Worm (Caenorhabditis elegans) whole organism, L4 larva: Measurements from ENCODE around the gene M116.5.

ENCODE experiments used
- F44E2.7 ChIP-seq: fragments of 200-800 bp; sonication (Bioruptor generic); IDR thresholded peaks from 2 replicates; pipeline ENCODE4 v2.1.2; 2022; ENCODE audit warnings: missing genetic modification characterization, missing compliant biosample characterization
- Y5F2A.4 ChIP-seq: fragments of 200-800 bp; sonication (Bioruptor generic); optimal IDR thresholded peaks from 2 replicates; lab custom pipeline; 2018; ENCODE audit warnings: mild to moderate bottlenecking, missing genetic modification characterization, missing compliant biosample characterization
- ZK337.2 ChIP-seq: fragments of 200-800 bp; sonication (Bioruptor generic); IDR thresholded peaks from 2 replicates; pipeline ENCODE4 v1.3.6; 2022; ENCODE audit warnings: missing genetic modification reagents, missing genetic modification characterization, missing compliant biosample characterization
- ZK546.5 ChIP-seq, 2 experiments: sonication (generic microtip); optimal IDR thresholded peaks; 2 replicates each; lab custom pipeline; 2017; ENCODE audit warnings: missing biosample characterization in 2 of 2, missing genetic modification characterization in 2 of 2
- aha-1 ChIP-seq: fragments of 150-350 bp; peaks from one replicate; lab custom pipeline; 2014; ENCODE audit warnings: missing biosample characterization, missing genetic modification characterization
- ceh-82 ChIP-seq: sonication (generic microtip); optimal IDR thresholded peaks from 2 replicates; lab custom pipeline; 2017; ENCODE audit warnings: missing biosample characterization, missing genetic modification characterization
- daf-12 ChIP-seq: fragments of 150-350 bp; optimal IDR thresholded peaks from 2 replicates; lab custom pipeline; 2014; ENCODE audit warnings: missing biosample characterization, missing genetic modification reagents, missing genetic modification characterization
- daf-16 ChIP-seq, 3 experiments: sonication (generic microtip); optimal IDR thresholded peaks; 2 replicates each; lab custom pipeline; 2016 to 2017; ENCODE audit warnings: missing genetic modification characterization in 3 of 3, missing genetic modification reagents in 3 of 3, mild to moderate bottlenecking in 2 of 3, missing compliant biosample characterization in 2 of 3, missing biosample characterization in 1 of 3, moderate library complexity in 1 of 3
- dmd-6 ChIP-seq: fragments of 200-800 bp; sonication (Bioruptor generic); IDR thresholded peaks from 2 replicates; pipeline ENCODE4 v1.3.6; 2022; ENCODE audit warnings: missing genetic modification reagents, missing genetic modification characterization, missing compliant biosample characterization
- dpl-1 ChIP-seq: fragments of 150-350 bp; optimal IDR thresholded peaks from 2 replicates; lab custom pipeline; 2014; ENCODE audit warnings: missing biosample characterization, missing genetic modification reagents, missing genetic modification characterization
- dve-1 ChIP-seq: sonication (generic microtip); optimal IDR thresholded peaks from 2 replicates; lab custom pipeline; 2017; ENCODE audit warnings: antibody characterized with exemption, mild to moderate bottlenecking, missing genetic modification characterization, missing compliant biosample characterization; ENCODE audit not compliant: insufficient read depth
- egl-27 ChIP-seq: sonication (generic microtip); optimal IDR thresholded peaks from 3 replicates; lab custom pipeline; 2017; ENCODE audit warnings: missing biosample characterization, missing genetic modification reagents, missing genetic modification characterization
- egl-43 ChIP-seq: fragments of 200-800 bp; sonication (Bioruptor generic); IDR thresholded peaks from 2 replicates; pipeline ENCODE4 v1.3.6; 2022; ENCODE audit warnings: missing genetic modification reagents, missing genetic modification characterization, missing compliant biosample characterization
- gei-8 ChIP-seq: fragments of 200-800 bp; sonication (Bioruptor generic); optimal IDR thresholded peaks from 2 replicates; lab custom pipeline; 2018; ENCODE audit warnings: mild to moderate bottlenecking, missing genetic modification characterization, missing compliant biosample characterization
- hlh-11 ChIP-seq: fragments of 200-800 bp; sonication (Bioruptor generic); optimal IDR thresholded peaks from 2 replicates; lab custom pipeline; 2018; ENCODE audit warnings: mild to moderate bottlenecking, missing genetic modification characterization, missing compliant biosample characterization
- hlh-30 ChIP-seq: sonication (generic microtip); optimal IDR thresholded peaks from 2 replicates; lab custom pipeline; 2017; ENCODE audit warnings: antibody characterized with exemption, mild to moderate bottlenecking, missing genetic modification characterization, missing compliant biosample characterization; ENCODE audit not compliant: insufficient read depth
- lim-7 ChIP-seq: fragments of 200-800 bp; sonication (Bioruptor generic); IDR thresholded peaks from 2 replicates; pipeline ENCODE4 v1.3.6; 2022; ENCODE audit warnings: missing genetic modification characterization, missing compliant biosample characterization
- lin-15B ChIP-seq: fragments of 150-350 bp; sonication (generic microtip); optimal IDR thresholded peaks from 3 replicates; lab custom pipeline; 2014; ENCODE audit warnings: missing biosample characterization, missing genetic modification characterization
- lir-3 ChIP-seq: sonication (generic microtip); optimal IDR thresholded peaks from 2 replicates; lab custom pipeline; 2016; ENCODE audit warnings: mild to moderate bottlenecking, missing genetic modification characterization, missing compliant biosample characterization
- lsy-2 ChIP-seq, 2 experiments: fragments of 150-350 bp in 1 of 2; sonication (generic microtip) in 1 of 2; optimal IDR thresholded peaks; 2 replicates each; lab custom pipeline; 2014 to 2017; ENCODE audit warnings: missing biosample characterization in 2 of 2, missing genetic modification characterization in 2 of 2
- madf-5 ChIP-seq, 2 experiments: fragments of 200-800 bp; sonication (Bioruptor generic); IDR thresholded peaks; 2 replicates each; pipeline ENCODE4 v1.3.6; 2022; ENCODE audit warnings: missing compliant biosample characterization in 2 of 2, missing genetic modification characterization in 2 of 2
- mdl-1 ChIP-seq, 2 experiments: fragments of 150-350 bp in 1 of 2; sonication (generic microtip) in 1 of 2; optimal IDR thresholded peaks; 2 replicates each; lab custom pipeline; 2014 to 2017; ENCODE audit warnings: missing biosample characterization in 2 of 2, missing genetic modification characterization in 2 of 2
- mdt-29 ChIP-seq: fragments of 200-800 bp; sonication (Bioruptor generic); IDR thresholded peaks from 2 replicates; pipeline ENCODE4 v1.3.6; 2022; ENCODE audit warnings: missing genetic modification reagents, missing genetic modification characterization, missing compliant biosample characterization
- mxl-2 ChIP-seq: fragments of 200-800 bp; sonication (Bioruptor generic); conservative IDR thresholded peaks from 2 replicates; pipeline ENCODE4 v1.3.6; 2022; ENCODE audit warnings: missing genetic modification reagents, missing genetic modification characterization, missing compliant biosample characterization
- mxl-3 ChIP-seq: fragments of 200-800 bp; sonication (Bioruptor generic); optimal IDR thresholded peaks from 2 replicates; lab custom pipeline; 2018; ENCODE audit warnings: mild to moderate bottlenecking, missing genetic modification characterization, missing compliant biosample characterization
- nhr-111 ChIP-seq: fragments of 200-800 bp; sonication (Bioruptor generic); optimal IDR thresholded peaks from 2 replicates; lab custom pipeline; 2018; ENCODE audit warnings: mild to moderate bottlenecking, missing genetic modification characterization, missing compliant biosample characterization
- nhr-28 ChIP-seq: fragments of 150-350 bp; optimal IDR thresholded peaks from 2 replicates; lab custom pipeline; 2014; ENCODE audit warnings: missing biosample characterization, missing genetic modification characterization
- nhr-77 ChIP-seq: fragments of 150-350 bp; optimal IDR thresholded peaks from 2 replicates; lab custom pipeline; 2014; ENCODE audit warnings: missing biosample characterization, missing genetic modification characterization
- pqm-1 ChIP-seq: sonication (generic microtip); optimal IDR thresholded peaks from 2 replicates; lab custom pipeline; 2017; ENCODE audit warnings: missing biosample characterization, missing genetic modification characterization
- snpc-1.2 ChIP-seq: fragments of 200-800 bp; sonication (Bioruptor generic); IDR thresholded peaks from 2 replicates; pipeline ENCODE4 v1.3.6; 2022; ENCODE audit warnings: missing genetic modification reagents, missing genetic modification characterization, missing compliant biosample characterization
- zfp-2 ChIP-seq: sonication (generic microtip); optimal IDR thresholded peaks from 2 replicates; lab custom pipeline; 2016; ENCODE audit warnings: mild to moderate bottlenecking, missing genetic modification characterization, missing compliant biosample characterization

The M116.5 gene

DNA sequence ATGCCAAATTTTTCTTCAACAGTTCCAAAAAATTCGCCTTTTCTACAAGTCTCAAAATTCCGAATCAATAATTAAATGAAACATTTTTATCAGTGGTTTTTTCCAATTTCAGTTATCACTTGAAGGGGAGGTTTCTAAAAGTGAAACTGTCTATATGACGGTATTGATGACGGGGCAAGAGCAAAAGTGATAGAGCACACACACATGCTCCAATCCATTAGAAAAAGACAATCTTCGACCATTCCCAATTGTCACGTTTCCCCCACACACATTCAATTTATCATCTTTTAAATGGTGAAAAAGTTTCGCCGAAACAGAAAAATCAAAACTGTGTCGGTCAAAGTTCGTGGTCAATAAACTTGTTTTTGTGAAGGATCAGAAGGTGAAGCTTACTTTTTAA lies 32.3 kb upstream of the M116.5 start (continued):
- peak; percentile 54 for TF ChIP-seq nhr-28 (tag; lab: Kevin White, UChicago)
- TF ChIP-seq nhr-111 (GFP tag; lab: Kevin White, UChicago): no peak
- TF ChIP-seq egl-43 (GFP tag; lab: Robert Waterston, UW): no peak
- TF ChIP-seq lim-7 (GFP tag; lab: Robert Waterston, UW): peak; percentile 9; the same call in 1 of the 2 replicates
- TF ChIP-seq gei-8: no peak

DNA sequence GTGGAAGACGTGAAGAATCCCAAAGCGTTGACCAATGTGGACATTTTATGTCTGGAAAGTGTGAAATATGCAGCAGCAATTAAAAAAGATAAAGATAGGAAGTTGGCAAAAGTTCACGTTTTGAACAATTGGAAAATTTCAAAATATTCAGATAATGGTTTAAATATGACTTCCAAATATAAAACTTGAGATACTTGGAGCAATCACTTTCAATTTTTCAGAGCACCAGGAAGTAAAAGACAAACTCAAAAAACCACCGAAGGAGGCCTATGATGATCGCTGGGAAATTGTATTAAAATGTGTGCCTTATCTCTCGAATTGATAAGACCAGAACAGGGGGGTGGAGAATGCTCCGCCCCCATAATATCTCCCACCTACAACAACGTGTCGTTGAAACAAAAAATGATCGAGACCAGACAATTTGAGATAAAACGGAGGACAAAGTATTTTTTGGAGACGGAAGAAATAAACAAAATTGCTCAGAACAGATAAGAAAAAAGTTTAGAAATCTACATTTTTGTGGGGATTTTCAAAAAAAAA lies 30.9 kb upstream of the M116.5 start, which contains the start of gene eppl-1:
eppl-1 (minus strand) TSS at position 51 of the 540 bp plus-strand sequence.
- TF ChIP-seq mxl-3 (peak; percentile 64), dve-1 (tag; lab: Kevin White, UChicago) (peak; percentile 38), dmd-6 (GFP tag; lab: Robert Waterston, UW) (peak; percentile 68), aha-1 (tag; lab: Kevin White, UChicago) (peak; percentile 49), pqm-1 (tag; lab: Kevin White, UChicago) (peak; percentile 58), mxl-2 (GFP tag; lab: Robert Waterston, UW) (no peak), ZK546.5 (tag; optimal IDR thresholded peaks at IDR 0.05; lab: Kevin White, UChicago) (no peak), hlh-11 (peak; percentile 55)

DNA sequence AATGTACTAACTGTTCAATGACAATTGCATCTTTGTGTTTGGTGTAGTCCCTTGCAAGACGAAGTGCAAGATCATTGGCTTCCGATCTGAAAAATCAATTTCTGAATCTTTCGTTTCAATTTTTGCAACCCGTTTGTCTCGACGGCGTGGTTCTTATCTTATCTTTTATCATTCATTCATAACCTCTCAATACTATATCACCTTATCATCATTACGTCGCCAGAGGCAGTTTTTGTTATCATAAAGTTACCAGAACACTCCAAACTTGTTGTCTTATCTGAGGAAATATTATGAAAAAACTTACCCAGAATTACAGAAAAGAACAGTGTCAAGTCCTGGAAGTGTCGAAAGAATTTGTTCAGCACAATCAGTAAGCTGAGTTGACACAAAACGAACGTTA lies 29.7 kb upstream of the M116.5 start:
- peak; percentile 96 for TF ChIP-seq pqm-1 (tag; lab: Kevin White, UChicago)
- peak; percentile 59 for TF ChIP-seq hlh-11
- TF ChIP-seq dmd-6 (GFP tag; lab: Robert Waterston, UW): peak; percentile 60
- TF ChIP-seq daf-12 (tag; lab: Kevin White, UChicago): no peak
- peak; percentile 8 for TF ChIP-seq nhr-77 (tag; lab: Kevin White, UChicago)
- peak in 1 of 2 experiments; percentile 22 for TF ChIP-seq lsy-2 (tag; optimal IDR thresholded peaks at IDR 0.05; lab: Kevin White, UChicago)
- TF ChIP-seq mxl-3: peak; percentile 78
- TF ChIP-seq ceh-82: no peak
- no peak for TF ChIP-seq ZK337.2 (GFP tag; lab: Robert Waterston, UW)
- TF ChIP-seq dve-1 (tag; lab: Kevin White, UChicago): peak; percentile 81
- TF ChIP-seq daf-16 (GFP tag; optimal IDR thresholded peaks at IDR 0.05; lab: Kevin White, UChicago): no peak
- peak; percentile 62 for TF ChIP-seq daf-16 (tag; optimal IDR thresholded peaks at IDR 0.05; lab: Kevin White, UChicago)
- peak in 1 of 2 experiments; percentile 23 for TF ChIP-seq mdl-1 (tag; optimal IDR thresholded peaks at IDR 0.05; lab: Kevin White, UChicago)
- TF ChIP-seq F44E2.7 (GFP tag; lab: Robert Waterston, UW): no peak
- peak; percentile 79 for TF ChIP-seq nhr-28 (tag; lab: Kevin White, UChicago)
- TF ChIP-seq egl-27 (tag; lab: Kevin White, UChicago): no peak
- no peak for TF ChIP-seq snpc-1.2 (GFP tag; lab: Robert Waterston, UW)
- TF ChIP-seq, all 104 proteins: peak for 10

DNA sequence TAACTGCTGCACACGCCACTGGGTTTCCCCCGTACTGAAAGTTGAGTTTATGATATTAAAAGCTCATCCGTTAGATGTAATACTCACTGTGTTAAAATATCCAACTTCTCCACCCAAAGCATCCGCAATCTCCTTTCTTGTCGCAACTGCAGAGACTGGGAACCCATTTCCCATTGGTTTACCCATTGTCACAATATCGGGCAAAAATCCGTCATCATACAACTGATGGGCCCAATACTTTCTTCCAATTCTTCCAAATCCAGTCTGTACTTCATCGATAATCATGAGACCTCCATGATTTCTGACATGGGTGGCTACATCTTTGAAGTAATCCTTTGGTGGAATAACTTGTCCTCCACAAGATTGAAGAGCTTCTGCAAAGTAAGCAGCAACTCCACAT lies 29.0 kb upstream of the M116.5 start:
- TF ChIP-seq zfp-2 (tag; lab: Kevin White, UChicago): no peak
- TF ChIP-seq hlh-30 (tag; lab: Kevin White, UChicago): no peak
- TF ChIP-seq madf-5 (GFP tag; IDR thresholded peaks at IDR 0.05; lab: Robert Waterston, UW): no peak
- no peak for TF ChIP-seq lin-15B
- TF ChIP-seq Y5F2A.4 (GFP tag; lab: Kevin White, UChicago): no peak
- TF ChIP-seq hlh-11: no peak
- no peak for TF ChIP-seq lir-3 (tag; lab: Kevin White, UChicago)
- peak; percentile 98 for TF ChIP-seq aha-1 (tag; lab: Kevin White, UChicago)
- TF ChIP-seq dpl-1 (GFP tag; lab: Kevin White, UChicago): no peak
- TF ChIP-seq, all 104 proteins: peak for 1

DNA sequence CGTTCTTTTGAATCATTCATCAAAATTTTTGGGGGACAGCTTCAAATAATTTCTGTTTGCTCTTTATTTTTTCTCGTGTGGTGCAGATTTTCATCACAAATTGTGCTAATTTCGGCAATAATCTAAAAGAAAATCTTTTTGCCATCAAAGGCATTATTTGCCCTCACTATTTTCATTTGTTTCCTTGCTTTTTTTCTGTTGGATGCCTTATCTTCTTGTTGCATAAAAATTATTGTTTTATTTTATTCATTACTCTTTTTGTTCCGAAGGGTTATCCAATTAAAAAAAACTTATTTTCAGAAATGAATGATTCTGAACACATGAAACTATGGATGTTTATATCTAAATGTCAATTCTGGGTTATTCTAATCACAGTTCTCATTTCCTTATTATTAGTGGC lies 26.0 kb upstream of the M116.5 start, which contains the start of gene T01B11.1:
T01B11.1 (plus strand) TSS at position 301 of the 400 bp plus-strand sequence.
- TF ChIP-seq mdt-29 (GFP tag; lab: Robert Waterston, UW): no peak
